Fruit fly (Drosophila melanogaster) whole organism, embryonic: ENCODE data around the gene CheA75a.

Source experiments
- Ada2b ChIP-seq: fragments of 200-800 bp; sonication (Bioruptor generic); IDR thresholded peaks from 2 replicates; pipeline ENCODE4 v1.3.6; 2022; ENCODE audit warnings: missing biosample characterization, missing genetic modification characterization
- Adf1 ChIP-seq: fragments of 200-800 bp; sonication (Bioruptor generic); IDR thresholded peaks from 2 replicates; pipeline ENCODE4 v1.3.6; 2022; ENCODE audit warnings: missing biosample characterization, missing genetic modification characterization
- Atf6 ChIP-seq: fragments of 200-800 bp; sonication (Bioruptor generic); IDR thresholded peaks from 2 replicates; pipeline ENCODE4 v1.3.6; 2022; ENCODE audit warnings: missing biosample characterization, missing genetic modification characterization
- CG11093 ChIP-seq: fragments of 200-800 bp; sonication (Bioruptor generic); IDR thresholded peaks from 3 replicates; pipeline ENCODE4 v1.3.6; 2022; ENCODE audit warnings: missing biosample characterization, missing genetic modification characterization
- CG12071 ChIP-seq: fragments of 200-800 bp; sonication (Bioruptor generic); optimal IDR thresholded peaks from 3 replicates; lab custom pipeline; 2018; ENCODE audit warnings: missing biosample characterization, mild to moderate bottlenecking, missing genetic modification characterization
- CG12236 ChIP-seq: fragments of 200-800 bp; sonication (Bioruptor generic); optimal IDR thresholded peaks from 2 replicates; lab custom pipeline; 2016; ENCODE audit warnings: missing biosample characterization, missing genetic modification characterization
- CG12769 ChIP-seq: fragments of 200-800 bp; sonication (Bioruptor generic); optimal IDR thresholded peaks from 2 replicates; lab custom pipeline; 2019; ENCODE audit warnings: missing biosample characterization, mild to moderate bottlenecking, missing genetic modification characterization, moderate library complexity
- CG13296 ChIP-seq: fragments of 200-800 bp; sonication (Bioruptor generic); optimal IDR thresholded peaks from 3 replicates; lab custom pipeline; 2018; ENCODE audit warnings: missing biosample characterization, mild to moderate bottlenecking, missing genetic modification characterization
- CG17385 ChIP-seq: fragments of 200-800 bp; sonication (Bioruptor generic); optimal IDR thresholded peaks from 3 replicates; lab custom pipeline; 2018; ENCODE audit warnings: missing biosample characterization, mild to moderate bottlenecking, missing genetic modification characterization
- CG17612 ChIP-seq: fragments of 200-800 bp; sonication (Bioruptor generic); IDR thresholded peaks from 2 replicates; pipeline ENCODE4 v1.3.6; 2022; ENCODE audit warnings: missing biosample characterization, missing genetic modification characterization
- CG18599 ChIP-seq: fragments of 200-800 bp; sonication (Bioruptor generic); optimal IDR thresholded peaks from 3 replicates; lab custom pipeline; 2017; ENCODE audit warnings: missing biosample characterization, missing genetic modification characterization, mild to moderate bottlenecking, moderate library complexity, missing genetic modification reagents
- CG2116 ChIP-seq: fragments of 200-800 bp; sonication (Bioruptor generic); optimal IDR thresholded peaks from 3 replicates; lab custom pipeline; 2018; ENCODE audit warnings: missing biosample characterization, mild to moderate bottlenecking, missing genetic modification characterization
- CG2889 ChIP-seq: fragments of 200-800 bp; sonication (Bioruptor generic); IDR thresholded peaks from 3 replicates; pipeline ENCODE4 v1.3.6; 2022; ENCODE audit warnings: missing biosample characterization, missing genetic modification characterization
- CG32532 ChIP-seq: fragments of 200-800 bp; sonication (Bioruptor generic); IDR thresholded peaks from 2 replicates; pipeline ENCODE4 v1.3.6; 2022; ENCODE audit warnings: missing biosample characterization, missing genetic modification characterization
- CG33557 ChIP-seq: fragments of 200-800 bp; sonication (Bioruptor generic); optimal IDR thresholded peaks from 2 replicates; lab custom pipeline; 2019; ENCODE audit warnings: missing biosample characterization, mild to moderate bottlenecking, missing genetic modification characterization, moderate library complexity
- CG6689 ChIP-seq: fragments of 200-800 bp; sonication (Bioruptor generic); IDR thresholded peaks from 2 replicates; pipeline ENCODE4 v1.3.6; 2022; ENCODE audit warnings: missing biosample characterization, missing genetic modification characterization
- CG6813 ChIP-seq: fragments of 200-800 bp; sonication (Bioruptor generic); optimal IDR thresholded peaks from 2 replicates; lab custom pipeline; 2017; ENCODE audit warnings: missing biosample characterization, missing genetic modification characterization, mild to moderate bottlenecking, moderate library complexity, missing genetic modification reagents
- CG7271 ChIP-seq: fragments of 200-800 bp; sonication (Bioruptor generic); optimal IDR thresholded peaks from 2 replicates; lab custom pipeline; 2018; ENCODE audit warnings: missing biosample characterization, mild to moderate bottlenecking, missing genetic modification characterization, moderate library complexity
- CG7357 ChIP-seq: fragments of 200-800 bp; sonication (Bioruptor generic); IDR thresholded peaks from 3 replicates; pipeline ENCODE4 v1.3.6; 2022; ENCODE audit warnings: missing biosample characterization, missing genetic modification characterization
- CG9609 ChIP-seq: fragments of 200-800 bp; sonication (Bioruptor generic); optimal IDR thresholded peaks from 3 replicates; lab custom pipeline; 2016; ENCODE audit warnings: missing biosample characterization, missing genetic modification characterization
- CG9817 ChIP-seq: fragments of 200-800 bp; sonication (Bioruptor generic); optimal IDR thresholded peaks from 2 replicates; lab custom pipeline; 2018; ENCODE audit warnings: missing biosample characterization, mild to moderate bottlenecking, missing genetic modification characterization, moderate library complexity
- CG9932 ChIP-seq: fragments of 200-800 bp; sonication (Bioruptor generic); IDR thresholded peaks from 2 replicates; pipeline ENCODE4 v1.3.6; 2022; ENCODE audit warnings: missing biosample characterization, missing genetic modification characterization
- ERR ChIP-seq: fragments of 200-800 bp; sonication (Bioruptor generic); optimal IDR thresholded peaks from 2 replicates; lab custom pipeline; 2016; ENCODE audit warnings: missing biosample characterization, missing genetic modification characterization
- Fer3 ChIP-seq: fragments of 200-800 bp; sonication (Bioruptor generic); optimal IDR thresholded peaks from 2 replicates; lab custom pipeline; 2018; ENCODE audit warnings: missing biosample characterization, mild to moderate bottlenecking, missing genetic modification characterization, moderate library complexity
- Gug ChIP-seq: fragments of 200-800 bp; sonication (Bioruptor generic); IDR thresholded peaks from 4 replicates; pipeline ENCODE4 v1.3.6; 2022; ENCODE audit warnings: missing biosample characterization, missing genetic modification characterization
- HLH3B ChIP-seq: fragments of 200-800 bp; sonication (Bioruptor generic); IDR thresholded peaks from 2 replicates; pipeline ENCODE4 v1.3.6; 2022; ENCODE audit warnings: missing biosample characterization, missing genetic modification characterization
- HmgD ChIP-seq: fragments of 200-800 bp; sonication (Bioruptor generic); optimal IDR thresholded peaks from 3 replicates; lab custom pipeline; 2016; ENCODE audit warnings: missing biosample characterization, missing genetic modification characterization
- Hmr ChIP-seq: fragments of 200-800 bp; sonication (Bioruptor generic); optimal IDR thresholded peaks from 3 replicates; lab custom pipeline; 2017; ENCODE audit warnings: mild to moderate bottlenecking, missing biosample characterization, missing genetic modification reagents, missing genetic modification characterization
- Nf-YB ChIP-seq: fragments of 200-800 bp; sonication (Bioruptor generic); optimal IDR thresholded peaks from 3 replicates; lab custom pipeline; 2019; ENCODE audit warnings: missing biosample characterization, mild to moderate bottlenecking, missing genetic modification characterization, moderate library complexity
- Nf-YC ChIP-seq: fragments of 200-800 bp; optimal IDR thresholded peaks from 3 replicates; lab custom pipeline; 2019; ENCODE audit warnings: missing biosample characterization, mild to moderate bottlenecking, missing genetic modification characterization, moderate library complexity
- ara ChIP-seq: fragments of 200-800 bp; sonication (Bioruptor generic); IDR thresholded peaks from 2 replicates; pipeline ENCODE4 v1.3.6; 2022; ENCODE audit warnings: missing biosample characterization, missing genetic modification characterization
- dysf ChIP-seq: fragments of 200-800 bp; sonication (Bioruptor generic); IDR thresholded peaks from 3 replicates; pipeline ENCODE4 v1.3.6; 2022; ENCODE audit warnings: missing biosample characterization, missing genetic modification characterization
- emc ChIP-seq: fragments of 200-800 bp; sonication (Bioruptor generic); optimal IDR thresholded peaks from 2 replicates; lab custom pipeline; 2016; ENCODE audit warnings: missing biosample characterization, missing genetic modification characterization
- eve ChIP-seq, 2 experiments: fragments of >200 bp; optimal IDR thresholded peaks; 2 replicates each; lab custom pipeline; 2017; ENCODE audit warnings: missing biosample characterization in 2 of 2, missing genetic modification characterization in 2 of 2
- fd102C ChIP-seq: fragments of 200-800 bp; sonication (Bioruptor generic); optimal IDR thresholded peaks from 2 replicates; lab custom pipeline; 2018; ENCODE audit warnings: missing biosample characterization, mild to moderate bottlenecking, missing genetic modification characterization, moderate library complexity
- gfzf ChIP-seq: fragments of 200-800 bp; sonication (Bioruptor generic); optimal IDR thresholded peaks from 2 replicates; lab custom pipeline; 2016; ENCODE audit warnings: missing biosample characterization, mild to moderate bottlenecking, missing genetic modification characterization, moderate library complexity
- ham ChIP-seq: fragments of 200-800 bp; sonication (Bioruptor generic); IDR thresholded peaks from 2 replicates; pipeline ENCODE4 v1.3.6; 2022; ENCODE audit warnings: missing biosample characterization, missing genetic modification characterization
- hkb ChIP-seq, 2 experiments: fragments of 200-800 bp in 1 of 2; fragments of >200 bp in 1 of 2; sonication (Bioruptor generic) in 1 of 2; IDR thresholded peaks in 1 of 2; optimal IDR thresholded peaks in 1 of 2; 2 replicates each; pipeline versions ENCODE4 v1.3.6 to Lab custom; 2017 to 2022; ENCODE audit warnings: missing biosample characterization in 1 of 2, missing genetic modification characterization in 1 of 2
- insv ChIP-seq, 2 experiments: fragments of 200-800 bp; sonication (Bioruptor generic); optimal IDR thresholded peaks; 3 replicates each; lab custom pipeline; 2016 to 2018; ENCODE audit warnings: missing biosample characterization in 2 of 2, missing genetic modification characterization in 2 of 2
- jigr1 ChIP-seq: fragments of 200-800 bp; sonication (Bioruptor generic); IDR thresholded peaks from 3 replicates; pipeline ENCODE4 v1.3.6; 2022; ENCODE audit warnings: missing biosample characterization, missing genetic modification characterization
- nau ChIP-seq: fragments of 200-800 bp; sonication (Bioruptor generic); optimal IDR thresholded peaks from 3 replicates; lab custom pipeline; 2017; ENCODE audit warnings: missing biosample characterization, mild to moderate bottlenecking, missing genetic modification characterization, missing genetic modification reagents
- onecut ChIP-seq: fragments of 200-800 bp; sonication (Bioruptor generic); IDR thresholded peaks from 2 replicates; pipeline ENCODE4 v1.3.6; 2022; ENCODE audit warnings: missing biosample characterization, missing genetic modification characterization
- phol ChIP-seq: fragments of 200-800 bp; sonication (Bioruptor generic); optimal IDR thresholded peaks from 3 replicates; lab custom pipeline; 2018; ENCODE audit warnings: missing biosample characterization, mild to moderate bottlenecking, missing genetic modification characterization, moderate library complexity
- psq ChIP-seq: fragments of 200-800 bp; sonication (Bioruptor generic); optimal IDR thresholded peaks from 2 replicates; lab custom pipeline; 2017; ENCODE audit warnings: missing biosample characterization, missing genetic modification characterization
- ro ChIP-seq: fragments of 200-800 bp; sonication (Bioruptor generic); IDR thresholded peaks from 2 replicates; pipeline ENCODE4 v1.3.6; 2022; ENCODE audit warnings: missing biosample characterization, missing genetic modification characterization
- slou ChIP-seq: fragments of 200-800 bp; sonication (Bioruptor generic); optimal IDR thresholded peaks from 3 replicates; lab custom pipeline; 2016; ENCODE audit warnings: missing biosample characterization, missing genetic modification characterization
- stc ChIP-seq: fragments of 200-800 bp; sonication (Bioruptor generic); IDR thresholded peaks from 2 replicates; pipeline ENCODE4 v1.3.6; 2022; ENCODE audit warnings: missing biosample characterization, missing genetic modification characterization
- tna ChIP-seq: fragments of 200-800 bp; sonication (Bioruptor generic); IDR thresholded peaks from 2 replicates; pipeline ENCODE4 v1.3.6; 2022; ENCODE audit warnings: missing biosample characterization, missing genetic modification characterization; ENCODE audit not compliant: partially characterized antibody
- unpg ChIP-seq: fragments of 200-800 bp; sonication (Bioruptor generic); optimal IDR thresholded peaks from 3 replicates; lab custom pipeline; 2018; ENCODE audit warnings: missing biosample characterization, mild to moderate bottlenecking, missing genetic modification characterization, moderate library complexity
- wor ChIP-seq: fragments of 200-800 bp; sonication (Bioruptor generic); IDR thresholded peaks from 2 replicates; pipeline ENCODE4 v1.3.6; 2022; ENCODE audit warnings: missing biosample characterization, missing genetic modification characterization
- zen ChIP-seq: fragments of 200-800 bp; sonication (Bioruptor generic); optimal IDR thresholded peaks from 3 replicates; lab custom pipeline; 2018; ENCODE audit warnings: missing biosample characterization, mild to moderate bottlenecking, missing genetic modification characterization, moderate library complexity

Gene CheA75a

dm6 chr3L:18243152-18243551 lies 8.7 kb upstream of the CheA75a start (continued):
- TF ChIP-seq phol (tag; lab: Kevin White, UChicago) (peak; percentile 56), Gug (GFP tag; lab: Robert Waterston, UW) (no peak), Nf-YC (tag; lab: Kevin White, UChicago) (no peak), CG12071 (no peak), wor (GFP tag; lab: Robert Waterston, UW) (no peak), insv (GFP tag; optimal IDR thresholded peaks at IDR 0.05; lab: Kevin White, UChicago) (no peak), Ada2b (GFP tag; lab: Robert Waterston, UW) (0 out of 2 replicates have a peak, but pooled peaks have one; percentile 33), CG9932 (GFP tag; lab: Robert Waterston, UW) (no peak), CG9817 (tag; lab: Kevin White, UChicago) (no peak), zen (no peak), Adf1 (no peak), gfzf (GFP tag; lab: Kevin White, UChicago) (no peak), CG6689 (GFP tag; lab: Robert Waterston, UW) (peak; percentile 58; the same call in 1 of the 2 replicates), unpg (GFP tag; lab: Kevin White, UChicago) (peak; percentile 39), psq (GFP tag; lab: Kevin White, UChicago) (no peak), Nf-YB (no peak), CG17612 (no peak), HmgD (GFP tag; lab: Kevin White, UChicago) (no peak), CG13296 (no peak), CG33557 (GFP tag; lab: Kevin White, UChicago) (no peak), HLH3B (GFP tag; lab: Robert Waterston, UW) (peak; percentile 38; the same call in 1 of the 2 replicates), CG32532 (GFP tag; lab: Robert Waterston, UW) (peak; percentile 35; the same call in 1 of the 2 replicates), tna (GFP tag; lab: Robert Waterston, UW) (no peak), CG7271 (peak; percentile 0), CG17385 (GFP tag; lab: Kevin White, UChicago) (no peak), CG7357 (GFP tag; lab: Robert Waterston, UW) (no peak), CG9609 (GFP tag; lab: Kevin White, UChicago) (no peak), ham (GFP tag; lab: Robert Waterston, UW) (no peak), slou (GFP tag; lab: Kevin White, UChicago) (no peak), Hmr (GFP tag; lab: Kevin White, UChicago) (no peak), hkb (optimal IDR thresholded peaks at IDR 0.05; lab: Kevin White, UChicago) (no peak), hkb (GFP tag; IDR thresholded peaks at IDR 0.05; lab: Robert Waterston, UW) (peak; percentile 22; the same call in 1 of the 2 replicates), ara (GFP tag; lab: Robert Waterston, UW) (peak; percentile 44; the same call in 1 of the 2 replicates), stc (peak; percentile 26; the same call in 1 of the 2 replicates), ro (no peak), CG12769 (tag; lab: Kevin White, UChicago) (no peak), CG12236 (GFP tag; lab: Kevin White, UChicago) (no peak), Atf6 (GFP tag; lab: Robert Waterston, UW) (no peak), jigr1 (GFP tag; lab: Robert Waterston, UW) (no peak), Fer3 (tag; lab: Kevin White, UChicago) (peak; percentile 38), fd102C (GFP tag; lab: Kevin White, UChicago) (no peak), CG2889 (GFP tag; lab: Robert Waterston, UW) (no peak), ERR (GFP tag; lab: Kevin White, UChicago) (no peak), CG6813 (GFP tag; lab: Kevin White, UChicago) (no peak), nau (GFP tag; lab: Kevin White, UChicago) (no peak), CG18599 (GFP tag; lab: Kevin White, UChicago) (peak; percentile 28), dysf (no peak; the same call in 2 of the 3 replicates), CG11093 (GFP tag; lab: Robert Waterston, UW) (no peak), onecut (GFP tag; lab: Robert Waterston, UW) (0 out of 2 replicates have a peak, but pooled peaks have one; percentile 5), CG2116 (GFP tag; lab: Kevin White, UChicago) (no peak), emc (GFP tag; lab: Kevin White, UChicago) (no peak), eve (GFP tag; optimal IDR thresholded peaks at IDR 0.05; lab: Kevin White, UChicago) (no peak)
